Worm (Caenorhabditis elegans): ENCODE data around the gene M01G5.1.

Gene M01G5.1

ce11 chrIII:1468358-1469305 is 27.6 kb upstream of the M01G5.1 start:
- TF ChIP-seq crh-2 (tag; optimal IDR thresholded peaks at IDR 0.05) (no peak), Y55F3AM.14 (GFP tag; optimal IDR thresholded peaks at IDR 0.05) (no peak), mab-5 (tag; optimal IDR thresholded peaks at IDR 0.05) (no peak), elt-3 (tag; optimal IDR thresholded peaks at IDR 0.05) (no peak)

ce11 chrIII:1483407-1483806 is 12.8 kb upstream of the M01G5.1 start, which contains the start of gene Y82E9BR.18:
TSS of gene Y82E9BR.18 (minus strand) at chrIII:1483507.
- no peak for TF ChIP-seq R02D3.7 (tag; optimal IDR thresholded peaks at IDR 0.05)

- TF ChIP-seq R02D3.7 (tag; optimal IDR thresholded peaks at IDR 0.05) = no peak
- TF ChIP-seq zag-1 (tag; optimal IDR thresholded peaks at IDR 0.05) = no peak
Observed at ce11 chrIII:1495230-1495629, 971 bp upstream of the M01G5.1 start, which contains the start of gene Y82E9BR.19. TSS of gene Y82E9BR.19 (minus strand) at chrIII:1495330.

- TF ChIP-seq sma-3 (GFP tag; optimal IDR thresholded peaks at IDR 0.05) (no peak), ZK546.5 (tag; optimal IDR thresholded peaks at IDR 0.05) (no peak), egl-27 (tag; optimal IDR thresholded peaks at IDR 0.05) (no peak), nhr-23 (tag; optimal IDR thresholded peaks at IDR 0.05) (no peak), Y55F3AM.14 (GFP tag; optimal IDR thresholded peaks at IDR 0.05) (no peak), lin-11 (tag; optimal IDR thresholded peaks at IDR 0.05) (no peak), nhr-237 (tag; optimal IDR thresholded peaks at IDR 0.05) (no peak), skn-1 (tag; optimal IDR thresholded peaks at IDR 0.05) (no peak), alr-1 (tag; optimal IDR thresholded peaks at IDR 0.05) (no peak), lsy-2 (tag; optimal IDR thresholded peaks at IDR 0.05) (no peak), snpc-4 (tag; optimal IDR thresholded peaks at IDR 0.05) (no peak), nhr-25 (tag; optimal IDR thresholded peaks at IDR 0.05) (no peak), dmd-4 (tag; optimal IDR thresholded peaks at IDR 0.05) (no peak), ztf-11 (tag; optimal IDR thresholded peaks at IDR 0.05) (no peak), F13H6.1 (tag; optimal IDR thresholded peaks at IDR 0.05) (no peak), mab-5 (tag; optimal IDR thresholded peaks at IDR 0.05) (no peak), nhr-6 (tag; optimal IDR thresholded peaks at IDR 0.05) (no peak), ceh-82 (tag; optimal IDR thresholded peaks at IDR 0.05) (no peak), ama-1 (optimal IDR thresholded peaks at IDR 0.05) (no peak)
Observed at ce11 chrIII:1508244-1508643, 12.0 kb downstream of the M01G5.1 start.

ce11 chrIII:1508764-1509281 is 12.6 kb downstream of the M01G5.1 start:
- TF ChIP-seq lsy-2 (tag; optimal IDR thresholded peaks at IDR 0.05) (no peak), elt-3 (tag; optimal IDR thresholded peaks at IDR 0.05) (no peak), ztf-4 (tag; optimal IDR thresholded peaks at IDR 0.05) (no peak), gmeb-1 (tag; optimal IDR thresholded peaks at IDR 0.05) (no peak), snpc-4 (tag; optimal IDR thresholded peaks at IDR 0.05) (no peak), ZK546.5 (tag; optimal IDR thresholded peaks at IDR 0.05) (no peak), crh-2 (tag; optimal IDR thresholded peaks at IDR 0.05) (no peak), peb-1 (tag; optimal IDR thresholded peaks at IDR 0.05) (no peak), aly-2 (tag; optimal IDR thresholded peaks at IDR 0.05) (no peak), elt-1 (tag; optimal IDR thresholded peaks at IDR 0.05) (no peak), C34F6.9 (tag; optimal IDR thresholded peaks at IDR 0.05) (no peak), ztf-11 (tag; optimal IDR thresholded peaks at IDR 0.05) (no peak), Y55F3AM.14 (GFP tag; optimal IDR thresholded peaks at IDR 0.05) (no peak), nhr-21 (tag; optimal IDR thresholded peaks at IDR 0.05) (no peak), ceh-16 (tag; optimal IDR thresholded peaks at IDR 0.05) (no peak), unc-62 (GFP tag; optimal IDR thresholded peaks at IDR 0.05) (no peak), nhr-6 (tag; optimal IDR thresholded peaks at IDR 0.05) (no peak), ztf-1 (GFP tag; conservative IDR thresholded peaks at IDR 0.05) (no peak)

Data from whole organism, L2 larva.